Fruit fly (Drosophila melanogaster) whole organism: ENCODE results near the gene CG10749.

ENCODE experiments used
- CG8478 ChIP-seq: fragments of >200 bp; optimal IDR thresholded peaks from 2 replicates; lab custom pipeline; 2018; ENCODE audit warnings: inconsistent platforms
- Dll ChIP-seq: fragments of >200 bp; optimal IDR thresholded peaks from 2 replicates; lab custom pipeline; 2017
- EcR ChIP-seq, 2 experiments: fragments of >200 bp; optimal IDR thresholded peaks; 2 replicates each; lab custom pipeline; 2017; ENCODE audit warnings: missing biosample characterization in 2 of 2, missing genetic modification characterization in 2 of 2, missing genetic modification reagents in 2 of 2
- pan ChIP-seq: fragments of >200 bp; optimal IDR thresholded peaks from 2 replicates; lab custom pipeline; 2017
- psq ChIP-seq: fragments of >200 bp; optimal IDR thresholded peaks from 2 replicates; lab custom pipeline; 2017
- usp ChIP-seq: fragments of >200 bp; optimal IDR thresholded peaks from 2 replicates; lab custom pipeline; 2017; ENCODE audit warnings: missing biosample characterization, missing genetic modification characterization, mixed read lengths

CG10749 gene

dm6 chr3L:12972259-12972658 is at the start of gene CG10749, which contains the start of gene CG10748:
TSS of gene CG10749 (plus strand) at chr3L:12972474.
TSS of gene CG10748 (minus strand) at chr3L:12972359.
- TF ChIP-seq CG8478 (lab: Kevin White, UChicago), result no peak
- no peak for TF ChIP-seq Dll (lab: Kevin White, UChicago)
- no peak for TF ChIP-seq EcR (GFP tag; optimal IDR thresholded peaks at IDR 0.05; lab: Kevin White, UChicago)
- no peak for TF ChIP-seq usp (GFP tag; lab: Kevin White, UChicago)
- no peak for TF ChIP-seq psq (lab: Kevin White, UChicago)

- no peak for TF ChIP-seq EcR (GFP tag; optimal IDR thresholded peaks at IDR 0.05; lab: Kevin White, UChicago)
Observed at dm6 chr3L:12949386-12949785, 22.9 kb upstream of the CG10749 start.

dm6 chr3L:12954547-12954946 is 17.7 kb upstream of the CG10749 start, which contains the start of gene CG10752:
TSS of gene CG10752 (minus strand) at chr3L:12954647.
- TF ChIP-seq Dll (lab: Kevin White, UChicago) (no peak), CG8478 (lab: Kevin White, UChicago) (no peak), pan (lab: Kevin White, UChicago) (no peak), usp (GFP tag; lab: Kevin White, UChicago) (no peak), EcR (GFP tag; optimal IDR thresholded peaks at IDR 0.05; lab: Kevin White, UChicago) (no peak), psq (lab: Kevin White, UChicago) (no peak)

- TF ChIP-seq EcR (GFP tag; optimal IDR thresholded peaks at IDR 0.05; lab: Kevin White, UChicago) (no peak), usp (GFP tag; lab: Kevin White, UChicago) (no peak), pan (lab: Kevin White, UChicago) (no peak), CG8478 (lab: Kevin White, UChicago) (no peak), psq (lab: Kevin White, UChicago) (no peak), Dll (lab: Kevin White, UChicago) (no peak)
Observed at dm6 chr3L:12967633-12968032, 4.6 kb upstream of the CG10749 start, which contains the start of gene Or69a. TSS of gene Or69a (minus strand) at chr3L:12967733.

dm6 chr3L:12994835-12995234 is 22.6 kb downstream of the CG10749 start, which contains the start of gene CG11262:
TSS of gene CG11262 (plus strand) at chr3L:12995135.
- TF ChIP-seq EcR (GFP tag; optimal IDR thresholded peaks at IDR 0.05; lab: Kevin White, UChicago) (no peak), psq (lab: Kevin White, UChicago) (no peak), pan (lab: Kevin White, UChicago) (no peak), usp (GFP tag; lab: Kevin White, UChicago) (no peak)

dm6 chr3L:13006490-13006889 is 34.2 kb downstream of the CG10749 start, which contains the start of gene CG11263:
TSS of gene CG11263 (plus strand) at chr3L:13006817.
- TF ChIP-seq EcR (GFP tag; optimal IDR thresholded peaks at IDR 0.05; lab: Kevin White, UChicago), result no peak
- TF ChIP-seq CG8478 (lab: Kevin White, UChicago), result no peak
- no peak for TF ChIP-seq usp (GFP tag; lab: Kevin White, UChicago)
- TF ChIP-seq pan (lab: Kevin White, UChicago), result no peak
- no peak for TF ChIP-seq psq (lab: Kevin White, UChicago)

- TF ChIP-seq usp (GFP tag; lab: Kevin White, UChicago) (no peak), EcR (GFP tag; optimal IDR thresholded peaks at IDR 0.05; lab: Kevin White, UChicago) (no peak), Dll (lab: Kevin White, UChicago) (no peak), psq (lab: Kevin White, UChicago) (no peak), CG8478 (lab: Kevin White, UChicago) (no peak), pan (lab: Kevin White, UChicago) (no peak)
Observed at dm6 chr3L:13007946-13008462, 35.7 kb downstream of the CG10749 start.

dm6 chr3L:13011511-13011910 is 39.2 kb downstream of the CG10749 start, which contains the start of gene Cul6:
TSS of gene Cul6 (minus strand) at chr3L:13011685.
- TF ChIP-seq Dll (lab: Kevin White, UChicago), result no peak
- TF ChIP-seq EcR (GFP tag; optimal IDR thresholded peaks at IDR 0.05; lab: Kevin White, UChicago), result no peak
- TF ChIP-seq pan (lab: Kevin White, UChicago), result no peak
- no peak for TF ChIP-seq usp (GFP tag; lab: Kevin White, UChicago)
- no peak for TF ChIP-seq psq (lab: Kevin White, UChicago)
- no peak for TF ChIP-seq CG8478 (lab: Kevin White, UChicago)

dm6 chr3L:13014693-13015092 is 42.4 kb downstream of the CG10749 start:
- TF ChIP-seq Dll (lab: Kevin White, UChicago) (no peak), CG8478 (lab: Kevin White, UChicago) (no peak), pan (lab: Kevin White, UChicago) (no peak), EcR (GFP tag; optimal IDR thresholded peaks at IDR 0.05; lab: Kevin White, UChicago) (no peak), psq (lab: Kevin White, UChicago) (no peak), usp (GFP tag; lab: Kevin White, UChicago) (no peak)

dm6 chr3L:13015195-13015822 is 43.0 kb downstream of the CG10749 start, which contains the start of gene MICAL-like:
TSS of gene MICAL-like (minus strand) at chr3L:13015332.
- TF ChIP-seq pan (lab: Kevin White, UChicago), result no peak
- no peak for TF ChIP-seq CG8478 (lab: Kevin White, UChicago)
- TF ChIP-seq Dll (lab: Kevin White, UChicago), result no peak
- no peak for TF ChIP-seq EcR (GFP tag; optimal IDR thresholded peaks at IDR 0.05; lab: Kevin White, UChicago)
- TF ChIP-seq usp (GFP tag; lab: Kevin White, UChicago), result no peak
- TF ChIP-seq psq (lab: Kevin White, UChicago), result no peak

- no peak for TF ChIP-seq psq (lab: Kevin White, UChicago)
- TF ChIP-seq pan (lab: Kevin White, UChicago), result no peak
- no peak for TF ChIP-seq CG8478 (lab: Kevin White, UChicago)
- no peak for TF ChIP-seq Dll (lab: Kevin White, UChicago)
- no peak for TF ChIP-seq EcR (GFP tag; optimal IDR thresholded peaks at IDR 0.05; lab: Kevin White, UChicago)
- TF ChIP-seq usp (GFP tag; lab: Kevin White, UChicago), result no peak
Observed at dm6 chr3L:13015823-13016465, 43.7 kb downstream of the CG10749 start, which contains the start of gene CG11267. TSS of gene CG11267 (plus strand) at chr3L:13016050.
